Fruit fly (Drosophila melanogaster) whole organism, embryonic: ENCODE results near the gene CG10116.

Experiments
- B-H2 ChIP-seq: fragments of 200-800 bp; sonication (Bioruptor generic); optimal IDR thresholded peaks from 2 replicates; lab custom pipeline; 2018; ENCODE audit warnings: missing biosample characterization, mild to moderate bottlenecking, missing genetic modification characterization
- Bteb2 ChIP-seq: fragments of 200-800 bp; sonication (Bioruptor generic); optimal IDR thresholded peaks from 2 replicates; lab custom pipeline; 2016; ENCODE audit warnings: missing biosample characterization, missing genetic modification characterization
- CG10209 ChIP-seq: fragments of 200-800 bp; sonication (Bioruptor generic); optimal IDR thresholded peaks from 3 replicates; lab custom pipeline; 2017; ENCODE audit warnings: missing biosample characterization, mild to moderate bottlenecking, missing genetic modification characterization, missing genetic modification reagents
- CG11504 ChIP-seq: fragments of 200-800 bp; sonication (Bioruptor generic); optimal IDR thresholded peaks from 3 replicates; lab custom pipeline; 2019; ENCODE audit warnings: missing biosample characterization, mild to moderate bottlenecking, missing genetic modification characterization, moderate library complexity
- CG12155 ChIP-seq: fragments of 200-800 bp; sonication (Bioruptor generic); optimal IDR thresholded peaks from 3 replicates; lab custom pipeline; 2016; ENCODE audit warnings: missing biosample characterization, missing genetic modification characterization
- CG12219 ChIP-seq: fragments of 200-800 bp; sonication (Bioruptor generic); optimal IDR thresholded peaks from 3 replicates; lab custom pipeline; 2018; ENCODE audit warnings: missing biosample characterization, mild to moderate bottlenecking, missing genetic modification characterization
- CG13296 ChIP-seq: fragments of 200-800 bp; sonication (Bioruptor generic); optimal IDR thresholded peaks from 3 replicates; lab custom pipeline; 2018; ENCODE audit warnings: missing biosample characterization, mild to moderate bottlenecking, missing genetic modification characterization
- CG14710 ChIP-seq: fragments of 200-800 bp; sonication (Bioruptor generic); optimal IDR thresholded peaks from 3 replicates; lab custom pipeline; 2019; ENCODE audit warnings: missing biosample characterization, mild to moderate bottlenecking, missing genetic modification characterization, moderate library complexity
- CG15011 ChIP-seq: fragments of 200-800 bp; sonication (Bioruptor generic); optimal IDR thresholded peaks from 3 replicates; lab custom pipeline; 2018; ENCODE audit warnings: missing biosample characterization, mild to moderate bottlenecking, missing genetic modification characterization
- CG16863 ChIP-seq: fragments of 200-800 bp; sonication (Bioruptor generic); optimal IDR thresholded peaks from 3 replicates; lab custom pipeline; 2016; ENCODE audit warnings: missing biosample characterization, missing genetic modification characterization
- CG17328 ChIP-seq: fragments of 200-800 bp; sonication (Bioruptor generic); IDR thresholded peaks from 2 replicates; pipeline ENCODE4 v1.3.6; 2022; ENCODE audit warnings: missing biosample characterization, missing genetic modification characterization
- CG17361 ChIP-seq: fragments of 200-800 bp; sonication (Bioruptor generic); IDR thresholded peaks from 3 replicates; pipeline ENCODE4 v1.3.6; 2022; ENCODE audit warnings: missing biosample characterization, missing genetic modification characterization
- CG2129 ChIP-seq: fragments of 200-800 bp; sonication (Bioruptor generic); IDR thresholded peaks from 2 replicates; pipeline ENCODE4 v1.3.6; 2022; ENCODE audit warnings: missing biosample characterization, missing genetic modification characterization; ENCODE audit not compliant: partially characterized antibody
- CG30020 ChIP-seq: fragments of 200-800 bp; optimal IDR thresholded peaks from 2 replicates; lab custom pipeline; 2019; ENCODE audit warnings: missing biosample characterization, mild to moderate bottlenecking, missing genetic modification characterization, moderate library complexity
- CG31441 ChIP-seq: fragments of 200-800 bp; sonication (Bioruptor generic); IDR thresholded peaks from 2 replicates; pipeline ENCODE4 v1.3.6; 2022; ENCODE audit warnings: missing biosample characterization, missing genetic modification characterization
- CG32772 ChIP-seq: fragments of 200-800 bp; sonication (Bioruptor generic); IDR thresholded peaks from 2 replicates; pipeline ENCODE4 v1.3.6; 2022; ENCODE audit warnings: missing biosample characterization, missing genetic modification characterization
- CG3847 ChIP-seq: fragments of 200-800 bp; sonication (Bioruptor generic); IDR thresholded peaks from 2 replicates; pipeline ENCODE4 v1.3.6; 2022; ENCODE audit warnings: missing biosample characterization, missing genetic modification characterization
- CG6813 ChIP-seq: fragments of 200-800 bp; sonication (Bioruptor generic); optimal IDR thresholded peaks from 2 replicates; lab custom pipeline; 2017; ENCODE audit warnings: missing biosample characterization, missing genetic modification characterization, mild to moderate bottlenecking, moderate library complexity, missing genetic modification reagents
- CG7372 ChIP-seq: fragments of 200-800 bp; sonication (Bioruptor generic); IDR thresholded peaks from 2 replicates; pipeline ENCODE4 v1.3.6; 2022; ENCODE audit warnings: missing biosample characterization, missing genetic modification characterization
- CG8089 ChIP-seq: fragments of 200-800 bp; sonication (Bioruptor generic); optimal IDR thresholded peaks from 3 replicates; lab custom pipeline; 2016; ENCODE audit warnings: missing biosample characterization, missing genetic modification characterization
- CG8281 ChIP-seq: fragments of 200-800 bp; sonication (Bioruptor generic); optimal IDR thresholded peaks from 2 replicates; lab custom pipeline; 2018; ENCODE audit warnings: missing biosample characterization, mild to moderate bottlenecking, missing genetic modification characterization, moderate library complexity
- CG9727 ChIP-seq: fragments of 200-800 bp; sonication (Bioruptor generic); optimal IDR thresholded peaks from 3 replicates; lab custom pipeline; 2017; ENCODE audit warnings: missing biosample characterization, mild to moderate bottlenecking, missing genetic modification characterization
- Dfd ChIP-seq, 2 experiments: fragments of >200 bp; optimal IDR thresholded peaks; 2 replicates each; lab custom pipeline; 2017; ENCODE audit warnings: missing biosample characterization in 2 of 2, missing genetic modification characterization in 2 of 2
- Dip3 ChIP-seq: fragments of 200-800 bp; sonication (Bioruptor generic); optimal IDR thresholded peaks from 3 replicates; lab custom pipeline; 2016; ENCODE audit warnings: missing biosample characterization, missing genetic modification characterization
- E2f1 ChIP-seq: fragments of 200-800 bp; sonication (Bioruptor generic); IDR thresholded peaks from 2 replicates; pipeline ENCODE4 v1.3.6; 2022; ENCODE audit warnings: missing biosample characterization, missing genetic modification characterization
- Hmx ChIP-seq: fragments of 200-800 bp; sonication (Bioruptor generic); optimal IDR thresholded peaks from 2 replicates; lab custom pipeline; 2016; ENCODE audit warnings: missing biosample characterization, missing genetic modification characterization
- Med ChIP-seq: fragments of 200-800 bp; sonication (Bioruptor generic); peaks from one replicate; lab custom pipeline; 2016; ENCODE audit warnings: missing biosample characterization, missing genetic modification characterization, mild to moderate bottlenecking, inconsistent platforms, moderate library complexity
- Stat92E ChIP-seq, 3 experiments: fragments of >200 bp in 2 of 3; fragments of 200-800 bp in 1 of 3; sonication (Bioruptor generic) in 1 of 3; optimal IDR thresholded peaks; 2 replicates each; lab custom pipeline; 2017 to 2019; ENCODE audit warnings: missing biosample characterization in 3 of 3, missing genetic modification characterization in 3 of 3, mild to moderate bottlenecking in 1 of 3, moderate library complexity in 1 of 3
- Xbp1 ChIP-seq: fragments of 200-800 bp; sonication (Bioruptor generic); optimal IDR thresholded peaks from 3 replicates; lab custom pipeline; 2016; ENCODE audit warnings: missing biosample characterization, mild to moderate bottlenecking, missing genetic modification characterization
- ap ChIP-seq: fragments of 200-800 bp; sonication (Bioruptor generic); IDR thresholded peaks from 2 replicates; pipeline ENCODE4 v1.3.6; 2022; ENCODE audit warnings: missing biosample characterization, missing genetic modification characterization
- ci ChIP-seq: fragments of 200-800 bp; sonication (Bioruptor generic); IDR thresholded peaks from 3 replicates; pipeline ENCODE4 v1.3.6; 2022; ENCODE audit warnings: missing biosample characterization, missing genetic modification characterization
- dan ChIP-seq: fragments of 200-800 bp; sonication (Bioruptor generic); IDR thresholded peaks from 2 replicates; pipeline ENCODE4 v1.3.6; 2022; ENCODE audit warnings: missing biosample characterization, missing genetic modification characterization
- disco-r ChIP-seq: fragments of 200-800 bp; sonication (Bioruptor generic); optimal IDR thresholded peaks from 2 replicates; lab custom pipeline; 2016; ENCODE audit warnings: missing biosample characterization, missing genetic modification characterization
- eve ChIP-seq, 2 experiments: fragments of >200 bp; optimal IDR thresholded peaks; 2 replicates each; lab custom pipeline; 2017; ENCODE audit warnings: missing biosample characterization in 2 of 2, missing genetic modification characterization in 2 of 2
- fd64A ChIP-seq: fragments of 200-800 bp; sonication (Bioruptor generic); optimal IDR thresholded peaks from 3 replicates; lab custom pipeline; 2018; ENCODE audit warnings: missing biosample characterization, mild to moderate bottlenecking, missing genetic modification characterization
- hb ChIP-seq: fragments of 200-800 bp; sonication (Bioruptor generic); IDR thresholded peaks from 3 replicates; pipeline ENCODE4 v1.3.6; 2022; ENCODE audit warnings: missing biosample characterization, missing genetic modification characterization; ENCODE audit not compliant: partially characterized antibody
- kay ChIP-seq: fragments of 200-800 bp; sonication (Bioruptor generic); optimal IDR thresholded peaks from 2 replicates; lab custom pipeline; 2016; ENCODE audit warnings: missing biosample characterization, missing genetic modification characterization
- lola ChIP-seq, 3 experiments: fragments of >200 bp in 2 of 3; fragments of 200-800 bp in 1 of 3; sonication (Bioruptor generic) in 1 of 3; optimal IDR thresholded peaks; 2 replicates each; lab custom pipeline; 2017 to 2019; ENCODE audit warnings: missing biosample characterization in 3 of 3, missing genetic modification characterization in 3 of 3, mild to moderate bottlenecking in 1 of 3, moderate library complexity in 1 of 3
- nerfin-2 ChIP-seq: fragments of 200-800 bp; sonication (Bioruptor generic); IDR thresholded peaks from 2 replicates; pipeline ENCODE4 v1.3.6; 2022; ENCODE audit warnings: missing biosample characterization, missing genetic modification characterization; ENCODE audit not compliant: partially characterized antibody
- pfk ChIP-seq: fragments of 200-800 bp; sonication (Bioruptor generic); optimal IDR thresholded peaks from 2 replicates; lab custom pipeline; 2018; ENCODE audit warnings: missing biosample characterization, mild to moderate bottlenecking, missing genetic modification characterization, moderate library complexity
- phol ChIP-seq: fragments of 200-800 bp; sonication (Bioruptor generic); optimal IDR thresholded peaks from 3 replicates; lab custom pipeline; 2018; ENCODE audit warnings: missing biosample characterization, mild to moderate bottlenecking, missing genetic modification characterization, moderate library complexity
- pnt ChIP-seq: fragments of 200-800 bp; sonication (Bioruptor generic); optimal IDR thresholded peaks from 3 replicates; lab custom pipeline; 2016; ENCODE audit warnings: missing biosample characterization, missing genetic modification characterization
- rib ChIP-seq: fragments of 200-800 bp; sonication (Bioruptor generic); IDR thresholded peaks from 2 replicates; pipeline ENCODE4 v1.3.6; 2022; ENCODE audit warnings: missing biosample characterization, missing genetic modification characterization
- sisA ChIP-seq: fragments of 200-800 bp; sonication (Bioruptor generic); IDR thresholded peaks from 2 replicates; pipeline ENCODE4 v1.3.6; 2022; ENCODE audit warnings: missing biosample characterization, missing genetic modification characterization
- slou ChIP-seq: fragments of 200-800 bp; sonication (Bioruptor generic); optimal IDR thresholded peaks from 3 replicates; lab custom pipeline; 2016; ENCODE audit warnings: missing biosample characterization, missing genetic modification characterization
- tap ChIP-seq: fragments of 200-800 bp; optimal IDR thresholded peaks from 3 replicates; lab custom pipeline; 2019; ENCODE audit warnings: missing biosample characterization, mild to moderate bottlenecking, missing genetic modification characterization, moderate library complexity
- tll ChIP-seq, 2 experiments: fragments of 200-800 bp in 1 of 2; fragments of >200 bp in 1 of 2; sonication (Bioruptor generic) in 1 of 2; optimal IDR thresholded peaks; 2 replicates each; lab custom pipeline; 2017 to 2019; ENCODE audit warnings: missing biosample characterization in 2 of 2, missing genetic modification characterization in 2 of 2, mild to moderate bottlenecking in 1 of 2, moderate library complexity in 1 of 2
- trem ChIP-seq: fragments of 200-800 bp; optimal IDR thresholded peaks from 3 replicates; lab custom pipeline; 2019; ENCODE audit warnings: missing biosample characterization, mild to moderate bottlenecking, missing genetic modification characterization, moderate library complexity

CG10116 gene

DNA sequence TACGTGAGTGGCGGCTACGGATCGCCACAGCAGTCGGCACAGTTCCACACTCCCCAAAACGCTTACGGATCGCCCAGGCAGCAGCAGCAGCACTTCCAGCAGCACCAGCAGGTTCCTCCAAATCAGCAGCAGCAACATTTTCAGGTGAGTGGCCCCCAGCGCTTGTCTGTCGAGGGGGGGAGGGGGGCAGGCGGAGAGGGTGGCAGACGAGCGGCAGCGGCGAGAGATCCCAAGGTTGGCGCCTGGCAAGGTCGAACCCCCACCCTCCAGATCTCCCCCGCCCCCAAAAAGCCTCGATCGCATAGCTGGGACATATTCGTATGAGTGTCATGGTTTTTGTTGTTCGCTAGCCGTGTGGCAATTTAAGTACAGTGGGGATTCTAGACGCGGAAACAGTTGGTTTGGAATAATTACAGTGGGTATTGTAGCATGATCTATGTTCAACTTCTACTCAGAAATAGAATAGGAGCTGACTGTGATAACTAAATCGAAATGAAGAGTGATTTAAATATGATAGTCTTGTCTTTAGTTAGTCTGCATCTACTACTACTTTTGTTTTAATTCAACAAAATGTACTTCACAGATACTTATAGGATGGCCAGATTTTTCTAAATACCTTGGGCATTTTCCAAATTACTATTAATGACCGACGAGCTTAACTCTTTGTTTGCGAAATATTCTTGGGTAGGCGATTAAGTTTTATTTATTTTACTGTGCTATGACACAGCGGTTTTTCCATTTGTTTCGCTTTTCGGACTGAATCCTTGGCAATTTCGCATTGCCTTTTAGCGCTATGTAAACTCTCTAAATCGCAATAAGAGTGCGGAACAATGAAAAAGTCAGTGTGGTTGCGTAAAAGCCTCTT, 21.5 kb upstream of the CG10116 start (continued):
- TF ChIP-seq Med (peak; percentile 62), CG11504 (tag; lab: Kevin White, UChicago) (peak; percentile 43), disco-r (no peak), nerfin-2 (GFP tag; lab: Robert Waterston, UW) (no peak), CG13296 (GFP tag; lab: Kevin White, UChicago) (peak; percentile 8), tll (GFP tag; optimal IDR thresholded peaks at IDR 0.05; lab: Kevin White, UChicago) (no peak), CG2129 (GFP tag; lab: Robert Waterston, UW) (no peak), CG8281 (tag; lab: Kevin White, UChicago) (no peak), CG10209 (no peak), Hmx (no peak), Bteb2 (GFP tag; lab: Kevin White, UChicago) (no peak), pfk (GFP tag; lab: Kevin White, UChicago) (no peak), trem (no peak), CG32772 (GFP tag; lab: Robert Waterston, UW) (0 out of 2 replicates have a peak, but pooled peaks have one; percentile 22), CG8089 (GFP tag; lab: Kevin White, UChicago) (no peak), CG12155 (GFP tag; lab: Kevin White, UChicago) (no peak), slou (GFP tag; lab: Kevin White, UChicago) (peak; percentile 10), Dip3 (GFP tag; lab: Kevin White, UChicago) (peak; percentile 29), CG3847 (GFP tag; lab: Robert Waterston, UW) (peak; percentile 23; the same call in 1 of the 2 replicates), CG30020 (tag; lab: Kevin White, UChicago) (no peak), B-H2 (GFP tag; lab: Kevin White, UChicago) (no peak), CG12219 (no peak), ci (GFP tag; lab: Robert Waterston, UW) (no peak), CG14710 (tag; lab: Kevin White, UChicago) (no peak), dan (no peak), CG16863 (GFP tag; lab: Kevin White, UChicago) (no peak), kay (GFP tag; lab: Kevin White, UChicago) (no peak), Xbp1 (no peak), tap (no peak), ap (GFP tag; lab: Robert Waterston, UW) (no peak), sisA (GFP tag; lab: Robert Waterston, UW) (no peak), E2f1 (GFP tag; lab: Robert Waterston, UW) (0 out of 2 replicates have a peak, but pooled peaks have one; percentile 18), Dfd (GFP tag; optimal IDR thresholded peaks at IDR 0.05; lab: Kevin White, UChicago) (no peak), rib (GFP tag; lab: Robert Waterston, UW) (no peak), eve (GFP tag; optimal IDR thresholded peaks at IDR 0.05; lab: Kevin White, UChicago) (no peak), lola (GFP tag; optimal IDR thresholded peaks at IDR 0.05; lab: Kevin White, UChicago) (no peak), hb (GFP tag; lab: Robert Waterston, UW) (no peak), CG31441 (GFP tag; lab: Robert Waterston, UW) (no peak), phol (tag; lab: Kevin White, UChicago) (no peak), CG7372 (no peak), pnt (GFP tag; lab: Kevin White, UChicago) (no peak), CG17361 (GFP tag; lab: Robert Waterston, UW) (no peak), Stat92E (GFP tag; optimal IDR thresholded peaks at IDR 0.05; lab: Kevin White, UChicago) (no peak), fd64A (GFP tag; lab: Kevin White, UChicago) (no peak), CG17328 (no peak), CG9727 (GFP tag; lab: Kevin White, UChicago) (no peak), CG6813 (GFP tag; lab: Kevin White, UChicago) (no peak), CG15011 (no peak)
